Fruit fly (Drosophila melanogaster) whole organism, pupa: ENCODE measurements around the gene Gasp.

Source experiments
- CG12605 ChIP-seq: fragments of 200-800 bp; sonication (Bioruptor generic); IDR thresholded peaks from 2 replicates; pipeline ENCODE4 v1.3.6; 2022; ENCODE audit warnings: missing biosample characterization, missing genetic modification characterization
- CG14655 ChIP-seq: fragments of 200-800 bp; sonication (Bioruptor generic); optimal IDR thresholded peaks from 3 replicates; lab custom pipeline; 2017; ENCODE audit warnings: mild to moderate bottlenecking, missing biosample characterization, missing genetic modification reagents, missing genetic modification characterization
- CG17806 ChIP-seq: fragments of 200-800 bp; sonication (Bioruptor generic); optimal IDR thresholded peaks from 2 replicates; lab custom pipeline; 2018; ENCODE audit warnings: missing biosample characterization, mild to moderate bottlenecking, missing genetic modification characterization, moderate library complexity
- CG32121 ChIP-seq: fragments of 200-800 bp; sonication (Bioruptor generic); IDR thresholded peaks from 2 replicates; pipeline ENCODE4 v1.3.6; 2022; ENCODE audit warnings: missing biosample characterization, missing genetic modification characterization
- CG34367 ChIP-seq: fragments of 200-800 bp; sonication (Bioruptor generic); optimal IDR thresholded peaks from 2 replicates; lab custom pipeline; 2018; ENCODE audit warnings: missing biosample characterization, mild to moderate bottlenecking, missing genetic modification characterization
- CG8301 ChIP-seq: fragments of 200-800 bp; sonication (Bioruptor generic); optimal IDR thresholded peaks from 2 replicates; lab custom pipeline; 2018; ENCODE audit warnings: missing biosample characterization, mild to moderate bottlenecking, missing genetic modification characterization
- CG9948 ChIP-seq: fragments of 200-800 bp; sonication (Bioruptor generic); optimal IDR thresholded peaks from 2 replicates; lab custom pipeline; 2018; ENCODE audit warnings: missing biosample characterization, mild to moderate bottlenecking, missing genetic modification characterization, moderate library complexity
- EcR ChIP-seq: fragments of 200-800 bp; sonication (Bioruptor generic); optimal IDR thresholded peaks from 3 replicates; lab custom pipeline; 2019; ENCODE audit warnings: missing biosample characterization, missing genetic modification characterization, mild to moderate bottlenecking, moderate library complexity, missing genetic modification reagents
- Ets98B ChIP-seq: fragments of 200-800 bp; sonication (Bioruptor generic); IDR thresholded peaks from 2 replicates; pipeline ENCODE4 v1.3.6; 2022; ENCODE audit warnings: missing biosample characterization, missing genetic modification characterization
- Pif1A ChIP-seq: fragments of 200-800 bp; sonication (Bioruptor generic); optimal IDR thresholded peaks from 3 replicates; lab custom pipeline; 2016; ENCODE audit warnings: missing biosample characterization, missing genetic modification characterization
- Pif1B ChIP-seq: fragments of 200-800 bp; sonication (Bioruptor generic); optimal IDR thresholded peaks from 3 replicates; lab custom pipeline; 2016; ENCODE audit warnings: missing biosample characterization, missing genetic modification characterization
- Snoo ChIP-seq: fragments of 200-800 bp; sonication (Bioruptor generic); optimal IDR thresholded peaks from 3 replicates; lab custom pipeline; 2017; ENCODE audit warnings: missing biosample characterization, mild to moderate bottlenecking, missing genetic modification characterization, inconsistent platforms

DNA sequence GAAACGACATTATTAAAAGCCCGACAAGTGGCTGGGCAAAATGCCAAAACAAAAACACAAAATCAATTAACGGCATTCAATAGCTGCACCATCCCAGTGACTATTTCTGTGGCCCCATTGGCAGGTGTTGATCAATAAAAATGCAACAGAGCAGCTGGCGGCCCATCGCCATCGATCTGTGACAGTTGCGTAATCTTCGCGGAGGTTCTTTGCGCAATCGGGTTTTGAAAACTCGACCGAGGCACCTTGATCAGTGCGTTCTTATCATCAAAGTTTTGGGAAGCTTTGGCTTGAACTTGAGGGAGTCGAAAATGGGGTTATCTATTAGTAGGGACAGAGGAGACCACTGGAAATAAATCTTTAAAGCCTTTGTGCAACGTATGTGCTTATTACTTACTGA is 6.7 kb upstream of the Gasp start:
- no peak for TF ChIP-seq Snoo (tag; lab: Kevin White, UChicago)
- no peak for TF ChIP-seq CG32121
- TF ChIP-seq CG14655 (GFP tag; lab: Kevin White, UChicago): no peak
- no peak for TF ChIP-seq CG9948 (tag; lab: Kevin White, UChicago)
- no peak for TF ChIP-seq Pif1A (GFP tag; lab: Kevin White, UChicago)
- TF ChIP-seq Pif1B (GFP tag; lab: Kevin White, UChicago): no peak
- TF ChIP-seq Ets98B (GFP tag; lab: Robert Waterston, UW): no peak
- TF ChIP-seq CG12605 (GFP tag; lab: Robert Waterston, UW): no peak
- TF ChIP-seq CG17806 (tag; lab: Kevin White, UChicago): no peak
- no peak for TF ChIP-seq CG34367 (tag; lab: Kevin White, UChicago)
- TF ChIP-seq CG8301 (tag; lab: Kevin White, UChicago): no peak
- TF ChIP-seq EcR (GFP tag; lab: Kevin White, UChicago): peak; percentile 28
